Fruit fly (Drosophila melanogaster) whole organism, wandering third instar larva: ENCODE measurements around the gene SecCl.

Source experiments
- Abd-B ChIP-seq: fragments of >200 bp; optimal IDR thresholded peaks from 2 replicates; lab custom pipeline; 2017; ENCODE audit warnings: missing biosample characterization, missing genetic modification characterization
- CG32264 ChIP-seq: fragments of 200-800 bp; sonication (Bioruptor generic); optimal IDR thresholded peaks from 2 replicates; lab custom pipeline; 2016; ENCODE audit warnings: missing biosample characterization, missing genetic modification characterization
- CG9705 ChIP-seq: fragments of 200-800 bp; sonication (Bioruptor generic); optimal IDR thresholded peaks from 2 replicates; lab custom pipeline; 2018; ENCODE audit warnings: missing biosample characterization, mild to moderate bottlenecking, missing genetic modification characterization
- CrebA ChIP-seq: fragments of 200-800 bp; sonication (Bioruptor generic); optimal IDR thresholded peaks from 2 replicates; lab custom pipeline; 2016; ENCODE audit warnings: missing biosample characterization, mild to moderate bottlenecking, missing genetic modification characterization, borderline replicate concordance
- Dfd ChIP-seq: fragments of >200 bp; optimal IDR thresholded peaks from 2 replicates; lab custom pipeline; 2017; ENCODE audit warnings: missing biosample characterization, missing genetic modification characterization
- Dif ChIP-seq: fragments of 200-275, 200-300 bp; sonication (Bioruptor generic); optimal IDR thresholded peaks from 2 replicates; lab custom pipeline; 2018; ENCODE audit warnings: missing biosample characterization, missing genetic modification characterization; ENCODE audit not compliant: partially characterized antibody
- GATAd ChIP-seq: sonication (Bioruptor generic); optimal IDR thresholded peaks from 2 replicates; lab custom pipeline; 2016; ENCODE audit warnings: missing biosample characterization, missing genetic modification characterization
- HLH106 ChIP-seq: fragments of 200-800 bp; optimal IDR thresholded peaks from 3 replicates; lab custom pipeline; 2019; ENCODE audit warnings: missing biosample characterization, mild to moderate bottlenecking, missing genetic modification characterization, moderate library complexity
- Hnf4 ChIP-seq: fragments of 200-800 bp; sonication (Bioruptor generic); optimal IDR thresholded peaks from 2 replicates; lab custom pipeline; 2016; ENCODE audit warnings: missing biosample characterization, mild to moderate bottlenecking, missing genetic modification characterization
- Hr78 ChIP-seq: fragments of >200 bp; optimal IDR thresholded peaks from 2 replicates; lab custom pipeline; 2017; ENCODE audit warnings: missing biosample characterization, missing genetic modification characterization
- Hr83 ChIP-seq: fragments of 200-300 bp; sonication (Bioruptor generic); optimal IDR thresholded peaks from 2 replicates; lab custom pipeline; 2016; ENCODE audit warnings: missing biosample characterization, mild to moderate bottlenecking, missing genetic modification characterization, moderate library complexity; ENCODE audit not compliant: poor library complexity, severe bottlenecking
- Jra ChIP-seq: sonication (Bioruptor generic); optimal IDR thresholded peaks from 2 replicates; lab custom pipeline; 2016; ENCODE audit warnings: missing biosample characterization, missing genetic modification characterization
- Mio ChIP-seq: sonication (Bioruptor generic); optimal IDR thresholded peaks from 2 replicates; lab custom pipeline; 2016; ENCODE audit warnings: missing biosample characterization, missing genetic modification characterization
- Myc ChIP-seq: fragments of >200 bp; optimal IDR thresholded peaks from 2 replicates; lab custom pipeline; 2017
- N ChIP-seq: fragments of >200 bp; optimal IDR thresholded peaks from 2 replicates; lab custom pipeline; 2018; ENCODE audit warnings: missing biosample characterization, missing external identifiers, missing genetic modification characterization
- OdsH ChIP-seq: fragments of 200-800 bp; sonication (Bioruptor generic); optimal IDR thresholded peaks from 2 replicates; lab custom pipeline; 2016; ENCODE audit warnings: missing biosample characterization, mild to moderate bottlenecking, missing genetic modification characterization
- Rel ChIP-seq, 2 experiments: fragments of 200-800 bp; sonication (Bioruptor generic) in 1 of 2; optimal IDR thresholded peaks; 2 replicates in 1 of 2; 3 replicates in 1 of 2; lab custom pipeline; 2016 to 2019; ENCODE audit warnings: mild to moderate bottlenecking in 2 of 2, missing biosample characterization in 2 of 2, missing genetic modification characterization in 2 of 2, moderate library complexity in 1 of 2
- Sp1 ChIP-seq: fragments of 200-800 bp; sonication (Bioruptor generic); optimal IDR thresholded peaks from 3 replicates; lab custom pipeline; 2019; ENCODE audit warnings: missing biosample characterization, mild to moderate bottlenecking, missing genetic modification characterization, moderate library complexity
- Vsx2 ChIP-seq: fragments of 200-300, 225-300 bp; sonication (Bioruptor generic); optimal IDR thresholded peaks from 2 replicates; lab custom pipeline; 2018; ENCODE audit warnings: missing biosample characterization, missing genetic modification characterization; ENCODE audit not compliant: partially characterized antibody
- br ChIP-seq: fragments of 200-800 bp; sonication (Bioruptor generic); optimal IDR thresholded peaks from 2 replicates; lab custom pipeline; 2016; ENCODE audit warnings: missing biosample characterization, missing genetic modification characterization
- brk ChIP-seq: fragments of 200-800 bp; sonication (Bioruptor generic); optimal IDR thresholded peaks from 2 replicates; lab custom pipeline; 2016; ENCODE audit warnings: missing biosample characterization, mild to moderate bottlenecking, missing genetic modification characterization
- dl ChIP-seq, 2 experiments: fragments of 175-275, 200-275 bp in 1 of 2; fragments of 200-275 bp in 1 of 2; sonication (Bioruptor generic); optimal IDR thresholded peaks; lab custom pipeline; 2018; ENCODE audit warnings: mild to moderate bottlenecking in 2 of 2, missing biosample characterization in 2 of 2, missing genetic modification characterization in 2 of 2, moderate library complexity in 2 of 2; ENCODE audit not compliant: partially characterized antibody in 2 of 2, insufficient read depth in 1 of 2
- dmrt93B ChIP-seq: fragments of 200-800 bp; sonication (Bioruptor generic); optimal IDR thresholded peaks from 2 replicates; lab custom pipeline; 2018; ENCODE audit warnings: missing biosample characterization, mild to moderate bottlenecking, missing genetic modification characterization
- dsf ChIP-seq: sonication (Bioruptor generic); optimal IDR thresholded peaks from 2 replicates; lab custom pipeline; 2016; ENCODE audit warnings: missing biosample characterization, missing genetic modification characterization, borderline replicate concordance
- ey ChIP-seq: fragments of 200-800 bp; sonication (Bioruptor generic); optimal IDR thresholded peaks from 2 replicates; lab custom pipeline; 2016; ENCODE audit warnings: missing biosample characterization, missing genetic modification characterization
- foxo ChIP-seq, 2 experiments: fragments of 200-800 bp; sonication (Bioruptor generic); optimal IDR thresholded peaks; 2 replicates in 1 of 2; 3 replicates in 1 of 2; lab custom pipeline; 2016 to 2017; ENCODE audit warnings: missing biosample characterization in 2 of 2, missing genetic modification characterization in 2 of 2
- fru ChIP-seq: fragments of 200-800 bp; sonication (Bioruptor generic); optimal IDR thresholded peaks from 3 replicates; lab custom pipeline; 2016; ENCODE audit warnings: missing biosample characterization, mild to moderate bottlenecking, missing genetic modification characterization
- h ChIP-seq: fragments of 200-800 bp; sonication (Bioruptor generic); optimal IDR thresholded peaks from 3 replicates; lab custom pipeline; 2016; ENCODE audit warnings: missing biosample characterization, mild to moderate bottlenecking, missing genetic modification characterization
- jim ChIP-seq: fragments of 175-275, 200-325 bp; sonication (Bioruptor generic); optimal IDR thresholded peaks from 2 replicates; lab custom pipeline; 2016; ENCODE audit warnings: missing biosample characterization, mild to moderate bottlenecking, missing genetic modification characterization
- lola ChIP-seq: fragments of >200 bp; optimal IDR thresholded peaks from 2 replicates; lab custom pipeline; 2017; ENCODE audit warnings: missing biosample characterization, missing genetic modification characterization
- pan ChIP-seq: fragments of >200 bp; optimal IDR thresholded peaks from 2 replicates; lab custom pipeline; 2017
- psq ChIP-seq: fragments of 200-800 bp; sonication (Bioruptor generic); optimal IDR thresholded peaks from 3 replicates; lab custom pipeline; 2017; ENCODE audit warnings: missing biosample characterization, mild to moderate bottlenecking, missing genetic modification characterization, moderate library complexity
- rgr ChIP-seq: fragments of 200-800 bp; sonication (Bioruptor generic); optimal IDR thresholded peaks from 3 replicates; lab custom pipeline; 2016; ENCODE audit warnings: missing biosample characterization, mild to moderate bottlenecking, missing genetic modification characterization
- sage ChIP-seq: fragments of 200-800 bp; sonication (Bioruptor generic); optimal IDR thresholded peaks from 2 replicates; lab custom pipeline; 2016; ENCODE audit warnings: missing biosample characterization, mild to moderate bottlenecking, missing genetic modification characterization
- sv ChIP-seq: fragments of 200-800 bp; sonication (Bioruptor generic); optimal IDR thresholded peaks from 3 replicates; lab custom pipeline; 2016; ENCODE audit warnings: missing biosample characterization, missing genetic modification characterization
- tai ChIP-seq: sonication (Bioruptor generic); optimal IDR thresholded peaks from 2 replicates; lab custom pipeline; 2016; ENCODE audit warnings: missing biosample characterization, missing genetic modification characterization
- usp ChIP-seq: fragments of >200 bp; optimal IDR thresholded peaks from 2 replicates; lab custom pipeline; 2017; ENCODE audit warnings: missing biosample characterization, missing genetic modification characterization
- woc ChIP-seq: sonication (Bioruptor generic); optimal IDR thresholded peaks from 2 replicates; lab custom pipeline; 2016; ENCODE audit warnings: missing biosample characterization, mild to moderate bottlenecking, missing genetic modification characterization

Gene SecCl

dm6 chr3L:17486130-17486529 is 16.2 kb downstream of the SecCl start, which contains the start of gene CG6333:
Gene CG6333 (minus strand): TSS chr3L:17486230.
- TF ChIP-seq sv (GFP tag; lab: Kevin White, UChicago) = no peak
- TF ChIP-seq Dif (GFP tag; lab: Kevin White, UChicago) = no peak
- TF ChIP-seq Vsx2 = no peak
- TF ChIP-seq foxo (GFP tag; optimal IDR thresholded peaks at IDR 0.05; lab: Kevin White, UChicago) = no peak
- no peak for TF ChIP-seq Myc
- no peak for TF ChIP-seq br (GFP tag; lab: Kevin White, UChicago)
- TF ChIP-seq h (GFP tag; lab: Kevin White, UChicago) = no peak
- no peak for TF ChIP-seq N (GFP tag; lab: Kevin White, UChicago)
- TF ChIP-seq ey = no peak
- TF ChIP-seq Hr83 (GFP tag; lab: Kevin White, UChicago) = no peak
- no peak for TF ChIP-seq fru (GFP tag; lab: Kevin White, UChicago)
- TF ChIP-seq OdsH (GFP tag; lab: Kevin White, UChicago) = no peak
- TF ChIP-seq dmrt93B = no peak
- no peak for TF ChIP-seq Mio (GFP tag; lab: Kevin White, UChicago)
- TF ChIP-seq Dfd = no peak
- TF ChIP-seq tai (GFP tag; lab: Kevin White, UChicago) = no peak
- TF ChIP-seq woc (GFP tag; lab: Kevin White, UChicago) = no peak
- TF ChIP-seq jim (GFP tag; lab: Kevin White, UChicago) = no peak
- TF ChIP-seq sage (GFP tag; lab: Kevin White, UChicago) = no peak
- TF ChIP-seq, all 38 proteins: peak for 0

- TF ChIP-seq foxo (GFP tag; optimal IDR thresholded peaks at IDR 0.05; lab: Kevin White, UChicago) (peak; percentile 3 to 72), CG9705 (GFP tag; lab: Kevin White, UChicago) (no peak), Vsx2 (peak; percentile 53), Rel (GFP tag; optimal IDR thresholded peaks at IDR 0.05; lab: Kevin White, UChicago) (peak; percentile 52), Rel (tag; optimal IDR thresholded peaks at IDR 0.05; lab: Kevin White, UChicago) (peak; percentile 73), psq (GFP tag; lab: Kevin White, UChicago) (peak; percentile 46), h (GFP tag; lab: Kevin White, UChicago) (peak; percentile 71), GATAd (GFP tag; lab: Kevin White, UChicago) (no peak), HLH106 (tag; lab: Kevin White, UChicago) (peak; percentile 18), Mio (GFP tag; lab: Kevin White, UChicago) (no peak), dmrt93B (no peak), rgr (peak; percentile 71), fru (GFP tag; lab: Kevin White, UChicago) (peak; percentile 60), brk (peak; percentile 41), dl (GFP tag; optimal IDR thresholded peaks at IDR 0.05; lab: Kevin White, UChicago; ENCODE audit: insufficient read depth in 1 of 2, partially characterized antibody in 2 of 2) (peak; percentile 59 to 74), Hr78 (GFP tag; lab: Kevin White, UChicago) (no peak), woc (GFP tag; lab: Kevin White, UChicago) (peak; percentile 34), ey (peak; percentile 63), br (GFP tag; lab: Kevin White, UChicago) (peak; percentile 50), Dif (GFP tag; lab: Kevin White, UChicago) (peak; percentile 73), pan (lab: Kevin White, UChicago) (no peak), sv (GFP tag; lab: Kevin White, UChicago) (no peak), CG32264 (GFP tag; lab: Kevin White, UChicago) (peak; percentile 57), Hr83 (GFP tag; lab: Kevin White, UChicago) (peak; percentile 41), OdsH (GFP tag; lab: Kevin White, UChicago) (peak; percentile 60), sage (GFP tag; lab: Kevin White, UChicago) (peak; percentile 53), CrebA (peak; percentile 75), lola (GFP tag; lab: Kevin White, UChicago) (no peak), Abd-B (GFP tag; lab: Kevin White, UChicago) (peak; percentile 52), Sp1 (GFP tag; lab: Kevin White, UChicago) (peak; percentile 38), Hnf4 (GFP tag; lab: Kevin White, UChicago) (peak; percentile 51), tai (GFP tag; lab: Kevin White, UChicago) (peak; percentile 57), Myc (no peak), usp (GFP tag; lab: Kevin White, UChicago) (no peak), Jra (GFP tag; lab: Kevin White, UChicago) (peak; percentile 13), N (GFP tag; lab: Kevin White, UChicago) (peak; percentile 89), jim (GFP tag; lab: Kevin White, UChicago) (no peak), dsf (GFP tag; lab: Kevin White, UChicago) (no peak)
Observed at dm6 chr3L:17486794-17487726, 17.1 kb downstream of the SecCl start, which contains the start of gene Oatp74D. Gene Oatp74D (plus strand): TSS chr3L:17487118.
